Fruit fly (Drosophila melanogaster) whole organism, embryonic: ENCODE measurements around the gene Prim2.

Source experiments
- Asciz ChIP-seq: fragments of 200-800 bp; sonication (Bioruptor generic); optimal IDR thresholded peaks from 2 replicates; lab custom pipeline; 2017; ENCODE audit warnings: missing biosample characterization, mild to moderate bottlenecking, missing genetic modification characterization, missing genetic modification reagents
- Atf-2 ChIP-seq: fragments of 200-800 bp; sonication (Bioruptor generic); optimal IDR thresholded peaks from 2 replicates; lab custom pipeline; 2016; ENCODE audit warnings: missing biosample characterization, missing genetic modification characterization
- Atf3 ChIP-seq: fragments of 200-800 bp; sonication (Bioruptor generic); optimal IDR thresholded peaks from 3 replicates; lab custom pipeline; 2016; ENCODE audit warnings: missing biosample characterization, missing genetic modification characterization
- C15 ChIP-seq: fragments of 200-800 bp; sonication (Bioruptor generic); IDR thresholded peaks from 3 replicates; pipeline ENCODE4 v1.3.6; 2022; ENCODE audit warnings: missing biosample characterization, missing genetic modification characterization
- CG1024 ChIP-seq: fragments of 200-800 bp; sonication (Bioruptor generic); IDR thresholded peaks from 2 replicates; pipeline ENCODE4 v1.3.6; 2022; ENCODE audit warnings: missing biosample characterization, missing genetic modification characterization
- CG10321 ChIP-seq: fragments of 200-800 bp; sonication (Bioruptor generic); IDR thresholded peaks from 2 replicates; pipeline ENCODE4 v1.3.6; 2022; ENCODE audit warnings: missing biosample characterization, missing genetic modification characterization
- CG15479 ChIP-seq: fragments of 200-800 bp; sonication (Bioruptor generic); optimal IDR thresholded peaks from 3 replicates; lab custom pipeline; 2019; ENCODE audit warnings: missing biosample characterization, mild to moderate bottlenecking, missing genetic modification characterization, moderate library complexity
- CG17912 ChIP-seq: fragments of 200-800 bp; sonication (Bioruptor generic); optimal IDR thresholded peaks from 2 replicates; lab custom pipeline; 2018; ENCODE audit warnings: missing biosample characterization, mild to moderate bottlenecking, missing genetic modification characterization
- CG2120 ChIP-seq: fragments of 200-800 bp; sonication (Bioruptor generic); optimal IDR thresholded peaks from 3 replicates; lab custom pipeline; 2016; ENCODE audit warnings: missing biosample characterization, missing genetic modification characterization
- CG32767 ChIP-seq: fragments of 200-800 bp; sonication (Bioruptor generic); IDR thresholded peaks from 2 replicates; pipeline ENCODE4 v1.3.6; 2022; ENCODE audit warnings: missing biosample characterization, missing genetic modification characterization
- CG4617 ChIP-seq: fragments of 200-800 bp; sonication (Bioruptor generic); optimal IDR thresholded peaks from 3 replicates; lab custom pipeline; 2016; ENCODE audit warnings: missing biosample characterization, missing genetic modification characterization, borderline replicate concordance
- CG7745 ChIP-seq: fragments of 200-800 bp; sonication (Bioruptor generic); optimal IDR thresholded peaks from 2 replicates; lab custom pipeline; 2018; ENCODE audit warnings: missing biosample characterization, mild to moderate bottlenecking, missing genetic modification characterization, moderate library complexity
- CG8359 ChIP-seq: fragments of 200-800 bp; sonication (Bioruptor generic); optimal IDR thresholded peaks from 2 replicates; lab custom pipeline; 2017; ENCODE audit warnings: missing biosample characterization, mild to moderate bottlenecking, missing genetic modification characterization, borderline replicate concordance
- CG9609 ChIP-seq: fragments of 200-800 bp; sonication (Bioruptor generic); optimal IDR thresholded peaks from 3 replicates; lab custom pipeline; 2016; ENCODE audit warnings: missing biosample characterization, missing genetic modification characterization
- Dll ChIP-seq: fragments of 200-800 bp; sonication (Bioruptor generic); IDR thresholded peaks from 4 replicates; pipeline ENCODE4 v1.3.6; 2022; ENCODE audit warnings: missing biosample characterization, missing genetic modification characterization; ENCODE audit not compliant: partially characterized antibody
- E2f1 ChIP-seq: fragments of 200-800 bp; sonication (Bioruptor generic); IDR thresholded peaks from 2 replicates; pipeline ENCODE4 v1.3.6; 2022; ENCODE audit warnings: missing biosample characterization, missing genetic modification characterization
- ERR ChIP-seq: fragments of 200-800 bp; sonication (Bioruptor generic); optimal IDR thresholded peaks from 2 replicates; lab custom pipeline; 2016; ENCODE audit warnings: missing biosample characterization, missing genetic modification characterization
- Eip74EF ChIP-seq, 2 experiments: fragments of 200-800 bp in 1 of 2; fragments of >200 bp in 1 of 2; sonication (Bioruptor generic) in 1 of 2; optimal IDR thresholded peaks; 2 replicates each; lab custom pipeline; 2017 to 2019; ENCODE audit warnings: missing biosample characterization in 2 of 2, missing genetic modification characterization in 2 of 2, mild to moderate bottlenecking in 1 of 2, moderate library complexity in 1 of 2
- GATAe ChIP-seq: fragments of 200-800 bp; sonication (Bioruptor generic); conservative IDR thresholded peaks from 2 replicates; pipeline ENCODE4 v1.3.6; 2022; ENCODE audit warnings: missing biosample characterization, missing genetic modification characterization
- Hr3 ChIP-seq: fragments of 200-800 bp; sonication (Bioruptor generic); optimal IDR thresholded peaks from 3 replicates; lab custom pipeline; 2016; ENCODE audit warnings: missing biosample characterization, missing genetic modification characterization
- Max ChIP-seq: fragments of 200-800 bp; sonication (Bioruptor generic); optimal IDR thresholded peaks from 2 replicates; lab custom pipeline; 2016; ENCODE audit warnings: missing biosample characterization, mild to moderate bottlenecking, missing genetic modification characterization
- Med ChIP-seq: fragments of 200-800 bp; sonication (Bioruptor generic); peaks from one replicate; lab custom pipeline; 2016; ENCODE audit warnings: missing biosample characterization, missing genetic modification characterization, mild to moderate bottlenecking, inconsistent platforms, moderate library complexity
- Rfx ChIP-seq: fragments of 200-800 bp; sonication (Bioruptor generic); IDR thresholded peaks from 2 replicates; pipeline ENCODE4 v1.3.6; 2022; ENCODE audit warnings: missing biosample characterization, missing genetic modification characterization
- Sox100B ChIP-seq: fragments of 200-800 bp; sonication (Bioruptor generic); optimal IDR thresholded peaks from 3 replicates; lab custom pipeline; 2018; ENCODE audit warnings: missing biosample characterization, mild to moderate bottlenecking, missing genetic modification characterization
- Ssrp ChIP-seq: fragments of 200-800 bp; sonication (Bioruptor generic); optimal IDR thresholded peaks from 2 replicates; lab custom pipeline; 2018; ENCODE audit warnings: missing biosample characterization, mild to moderate bottlenecking, missing genetic modification characterization, moderate library complexity
- Vsx1 ChIP-seq: fragments of 200-800 bp; sonication (Bioruptor generic); optimal IDR thresholded peaks from 2 replicates; lab custom pipeline; 2017; ENCODE audit warnings: missing biosample characterization, mild to moderate bottlenecking, missing genetic modification characterization, missing genetic modification reagents
- ac ChIP-seq: fragments of 200-800 bp; sonication (Bioruptor generic); optimal IDR thresholded peaks from 3 replicates; lab custom pipeline; 2017; ENCODE audit warnings: missing biosample characterization, mild to moderate bottlenecking, missing genetic modification characterization
- bowl ChIP-seq: fragments of 200-800 bp; sonication (Bioruptor generic); IDR thresholded peaks from 2 replicates; pipeline ENCODE4 v1.3.6; 2022; ENCODE audit warnings: missing biosample characterization, missing genetic modification characterization
- caup ChIP-seq: fragments of 200-800 bp; sonication (Bioruptor generic); optimal IDR thresholded peaks from 3 replicates; lab custom pipeline; 2017; ENCODE audit warnings: missing biosample characterization, mild to moderate bottlenecking, missing genetic modification characterization, moderate library complexity; ENCODE audit not compliant: severe bottlenecking
- cg ChIP-seq: fragments of 200-800 bp; sonication (Bioruptor generic); optimal IDR thresholded peaks from 3 replicates; lab custom pipeline; 2019; ENCODE audit warnings: missing biosample characterization, mild to moderate bottlenecking, missing genetic modification characterization, moderate library complexity
- chinmo ChIP-seq: fragments of 200-800 bp; sonication (Bioruptor generic); IDR thresholded peaks from 4 replicates; pipeline ENCODE4 v1.3.6; 2022; ENCODE audit warnings: missing biosample characterization, missing genetic modification characterization; ENCODE audit not compliant: partially characterized antibody
- cwo ChIP-seq: fragments of 200-800 bp; sonication (Bioruptor generic); optimal IDR thresholded peaks from 3 replicates; lab custom pipeline; 2017; ENCODE audit warnings: missing biosample characterization, missing genetic modification characterization, mild to moderate bottlenecking, moderate library complexity, missing genetic modification reagents
- eve ChIP-seq, 2 experiments: fragments of >200 bp; optimal IDR thresholded peaks; 2 replicates each; lab custom pipeline; 2017; ENCODE audit warnings: missing biosample characterization in 2 of 2, missing genetic modification characterization in 2 of 2
- exex ChIP-seq: fragments of 200-800 bp; sonication (Bioruptor generic); optimal IDR thresholded peaks from 4 replicates; lab custom pipeline; 2018; ENCODE audit warnings: missing biosample characterization, mild to moderate bottlenecking, missing genetic modification characterization, moderate library complexity
- fru ChIP-seq: fragments of >200 bp; optimal IDR thresholded peaks from 2 replicates; lab custom pipeline; 2017
- gem ChIP-seq: fragments of 200-800 bp; sonication (Bioruptor generic); optimal IDR thresholded peaks from 2 replicates; lab custom pipeline; 2019; ENCODE audit warnings: missing biosample characterization, mild to moderate bottlenecking, missing genetic modification characterization, moderate library complexity
- grn ChIP-seq: fragments of 200-800 bp; sonication (Bioruptor generic); optimal IDR thresholded peaks from 3 replicates; lab custom pipeline; 2017; ENCODE audit warnings: missing biosample characterization, missing genetic modification characterization
- gro ChIP-seq: fragments of 200-800 bp; sonication (Bioruptor generic); optimal IDR thresholded peaks from 2 replicates; lab custom pipeline; 2016; ENCODE audit warnings: missing biosample characterization, missing genetic modification characterization
- gsb-n ChIP-seq: fragments of 200-800 bp; sonication (Bioruptor generic); optimal IDR thresholded peaks from 3 replicates; lab custom pipeline; 2018; ENCODE audit warnings: missing biosample characterization, mild to moderate bottlenecking, missing genetic modification characterization
- jing ChIP-seq: fragments of 200-800 bp; sonication (Bioruptor generic); optimal IDR thresholded peaks from 2 replicates; lab custom pipeline; 2018; ENCODE audit warnings: missing biosample characterization, mild to moderate bottlenecking, missing genetic modification characterization
- jumu ChIP-seq: fragments of 200-800 bp; sonication (Bioruptor generic); optimal IDR thresholded peaks from 3 replicates; lab custom pipeline; 2016; ENCODE audit warnings: missing biosample characterization, missing genetic modification characterization
- nmo ChIP-seq: fragments of 200-800 bp; sonication (Bioruptor generic); optimal IDR thresholded peaks from 2 replicates; lab custom pipeline; 2018; ENCODE audit warnings: missing biosample characterization, mild to moderate bottlenecking, missing genetic modification characterization, moderate library complexity
- pzg ChIP-seq: fragments of 200-800 bp; sonication (Bioruptor generic); optimal IDR thresholded peaks from 3 replicates; lab custom pipeline; 2018; ENCODE audit warnings: missing biosample characterization, mild to moderate bottlenecking, missing genetic modification characterization, moderate library complexity
- row ChIP-seq: fragments of 200-800 bp; sonication (Bioruptor generic); IDR thresholded peaks from 3 replicates; pipeline ENCODE4 v1.3.6; 2022; ENCODE audit warnings: missing biosample characterization, missing genetic modification characterization
- sisA ChIP-seq: fragments of 200-800 bp; sonication (Bioruptor generic); IDR thresholded peaks from 2 replicates; pipeline ENCODE4 v1.3.6; 2022; ENCODE audit warnings: missing biosample characterization, missing genetic modification characterization
- twi ChIP-seq: fragments of 200-800 bp; optimal IDR thresholded peaks from 2 replicates; lab custom pipeline; 2019; ENCODE audit warnings: missing biosample characterization, mild to moderate bottlenecking, missing genetic modification characterization, moderate library complexity
- usp ChIP-seq: fragments of >200 bp; optimal IDR thresholded peaks from 2 replicates; lab custom pipeline; 2017; ENCODE audit warnings: missing biosample characterization, missing genetic modification characterization
- vvl ChIP-seq: fragments of 200-800 bp; sonication (Bioruptor generic); IDR thresholded peaks from 2 replicates; pipeline ENCODE4 v1.3.6; 2022; ENCODE audit warnings: missing biosample characterization, missing genetic modification characterization
- z ChIP-seq: fragments of 200-800 bp; sonication (Bioruptor generic); IDR thresholded peaks from 3 replicates; pipeline ENCODE4 v1.3.6; 2022; ENCODE audit warnings: missing biosample characterization, missing genetic modification characterization

Prim2 gene

DNA sequence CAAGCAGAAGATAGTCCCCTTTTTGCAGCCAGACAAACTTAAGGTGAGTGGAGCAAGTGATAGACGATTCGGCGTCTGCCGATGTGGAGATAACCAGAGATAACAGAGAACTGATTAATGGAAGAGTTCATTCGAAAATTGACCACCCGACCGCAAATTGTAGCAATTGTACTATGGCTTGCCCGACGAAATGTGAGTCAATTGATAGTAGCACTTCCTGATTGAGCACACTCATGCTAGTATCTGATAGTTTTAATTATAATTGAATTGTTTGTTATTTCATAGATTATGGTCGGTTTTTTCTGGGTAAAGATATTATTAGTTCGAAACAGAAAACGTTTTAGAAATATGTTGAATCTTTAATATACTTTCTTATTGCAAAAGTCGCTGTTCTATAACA lies 7.0 kb downstream of the Prim2 start (continued):
- no peak for TF ChIP-seq jing (GFP tag; lab: Kevin White, UChicago)
- TF ChIP-seq gem: no peak
- TF ChIP-seq caup (GFP tag; lab: Kevin White, UChicago): no peak
- TF ChIP-seq pzg (GFP tag; lab: Kevin White, UChicago): no peak
- TF ChIP-seq exex (tag; lab: Kevin White, UChicago): peak; percentile 85
- TF ChIP-seq CG8359 (GFP tag; lab: Kevin White, UChicago): no peak
- no peak for TF ChIP-seq usp (GFP tag; lab: Kevin White, UChicago)
- no peak for TF ChIP-seq row (GFP tag; lab: Robert Waterston, UW)

DNA sequence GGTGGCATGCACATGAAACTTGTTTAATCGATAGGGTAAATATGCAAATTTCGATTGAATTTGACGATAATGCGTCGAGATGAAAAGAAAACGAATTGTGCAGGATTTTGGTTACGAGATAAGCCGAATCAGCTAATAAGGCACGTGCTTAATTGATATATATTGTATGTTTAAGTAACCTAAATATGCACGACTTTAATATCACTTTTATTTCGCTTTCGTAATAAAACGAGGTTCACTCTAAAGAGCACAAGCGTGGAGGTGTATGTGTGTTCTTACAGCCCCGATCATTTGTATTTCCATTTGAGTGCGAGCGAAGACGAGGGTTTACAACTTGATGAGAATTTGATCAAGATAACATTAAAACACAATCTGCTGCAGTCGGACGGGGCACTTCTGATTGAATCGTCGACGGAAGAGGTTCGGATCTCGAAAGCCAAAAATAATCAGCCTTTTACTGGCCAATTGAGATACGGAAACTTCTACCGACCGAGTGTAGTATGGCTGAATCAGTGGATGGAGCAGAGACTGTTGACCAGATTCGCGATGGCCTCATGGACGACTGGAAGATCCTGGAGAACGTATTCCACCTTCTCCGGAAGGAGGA lies 7.6 kb downstream of the Prim2 start:
- TF ChIP-seq CG2120 (GFP tag; lab: Kevin White, UChicago): peak; percentile 4
- TF ChIP-seq CG10321 (GFP tag; lab: Robert Waterston, UW): no peak
- TF ChIP-seq GATAe (GFP tag; lab: Robert Waterston, UW): peak; percentile 23; the same call in 1 of the 2 replicates
- no peak for TF ChIP-seq Eip74EF (GFP tag; optimal IDR thresholded peaks at IDR 0.05; lab: Kevin White, UChicago)
- TF ChIP-seq cg (GFP tag; lab: Kevin White, UChicago): peak; percentile 22
- no peak for TF ChIP-seq CG4617 (GFP tag; lab: Kevin White, UChicago)
- TF ChIP-seq Asciz (GFP tag; lab: Kevin White, UChicago): no peak
- no peak for TF ChIP-seq E2f1 (GFP tag; lab: Robert Waterston, UW)
- no peak for TF ChIP-seq CG32767 (GFP tag; lab: Robert Waterston, UW)
- TF ChIP-seq Atf-2 (GFP tag; lab: Kevin White, UChicago): no peak
- no peak for TF ChIP-seq bowl (GFP tag; lab: Robert Waterston, UW)
- TF ChIP-seq Rfx (GFP tag; lab: Robert Waterston, UW): peak; percentile 16; the same call in 1 of the 2 replicates
- TF ChIP-seq cwo (GFP tag; lab: Kevin White, UChicago): peak; percentile 3
- no peak for TF ChIP-seq Atf3
- TF ChIP-seq CG15479 (GFP tag; lab: Kevin White, UChicago): no peak
- TF ChIP-seq gsb-n (tag; lab: Kevin White, UChicago): no peak
- no peak for TF ChIP-seq eve (GFP tag; optimal IDR thresholded peaks at IDR 0.05; lab: Kevin White, UChicago)
- TF ChIP-seq Ssrp (tag; lab: Kevin White, UChicago): no peak
- TF ChIP-seq Hr3 (GFP tag; lab: Kevin White, UChicago): no peak
- peak; percentile 38; the same call in 1 of the 2 replicates for TF ChIP-seq vvl
- TF ChIP-seq Sox100B: no peak
- TF ChIP-seq C15 (GFP tag; lab: Robert Waterston, UW): no peak
- peak; percentile 78 for TF ChIP-seq Med (GFP tag; lab: Kevin White, UChicago)
- TF ChIP-seq z: no peak
- no peak for TF ChIP-seq CG7745 (tag; lab: Kevin White, UChicago)
- no peak for TF ChIP-seq Max (GFP tag; lab: Kevin White, UChicago)
- no peak for TF ChIP-seq jumu (GFP tag; lab: Kevin White, UChicago)
- no peak for TF ChIP-seq twi (tag; lab: Kevin White, UChicago)
- 0 out of 2 replicates have a peak, but pooled peaks have one; percentile 18 for TF ChIP-seq CG1024 (GFP tag; lab: Robert Waterston, UW)
- no peak for TF ChIP-seq Dll (GFP tag; lab: Robert Waterston, UW)
- TF ChIP-seq chinmo (GFP tag; lab: Robert Waterston, UW): peak; percentile 72; the same call in 1 of the 4 replicates
- TF ChIP-seq nmo (GFP tag; lab: Kevin White, UChicago): no peak
- no peak for TF ChIP-seq CG9609 (GFP tag; lab: Kevin White, UChicago)
- no peak for TF ChIP-seq ac (GFP tag; lab: Kevin White, UChicago)
- TF ChIP-seq fru: no peak
- no peak for TF ChIP-seq CG17912 (GFP tag; lab: Kevin White, UChicago)
- no peak for TF ChIP-seq gro (GFP tag; lab: Kevin White, UChicago)
- TF ChIP-seq grn (GFP tag; lab: Kevin White, UChicago): peak; percentile 94
- TF ChIP-seq ERR (GFP tag; lab: Kevin White, UChicago): no peak
- TF ChIP-seq sisA (GFP tag; lab: Robert Waterston, UW): no peak
- TF ChIP-seq Vsx1: no peak
